Worm (Caenorhabditis elegans) whole organism, L4 larva: ENCODE data around the gene T24B8.7.

Source experiments
- F10B5.3 ChIP-seq: sonication (generic microtip); optimal IDR thresholded peaks from 2 replicates; lab custom pipeline; 2016; ENCODE audit warnings: mild to moderate bottlenecking, missing genetic modification characterization, missing compliant biosample characterization
- F26F4.8 ChIP-seq: fragments of 200-800 bp; sonication (Bioruptor generic); conservative IDR thresholded peaks from 2 replicates; pipeline ENCODE4 v1.3.6; 2022; ENCODE audit warnings: missing genetic modification characterization, missing compliant biosample characterization
- T26A8.4 ChIP-seq: fragments of 200-800 bp; sonication (Bioruptor generic); IDR thresholded peaks from 2 replicates; pipeline ENCODE4 v1.3.6; 2022; ENCODE audit warnings: missing genetic modification characterization, missing compliant biosample characterization
- Y48G9A.11 ChIP-seq: fragments of 200-800 bp; sonication (Bioruptor generic); IDR thresholded peaks from 2 replicates; pipeline ENCODE4 v1.3.6; 2022; ENCODE audit warnings: missing genetic modification reagents, missing genetic modification characterization, missing compliant biosample characterization
- fos-1 ChIP-seq: fragments of 150-350 bp; optimal IDR thresholded peaks from 2 replicates; lab custom pipeline; 2014; ENCODE audit warnings: missing biosample characterization, missing genetic modification characterization
- hlh-30 ChIP-seq: sonication (generic microtip); optimal IDR thresholded peaks from 2 replicates; lab custom pipeline; 2017; ENCODE audit warnings: antibody characterized with exemption, mild to moderate bottlenecking, missing genetic modification characterization, missing compliant biosample characterization; ENCODE audit not compliant: insufficient read depth
- lin-13 ChIP-seq: fragments of 150-350 bp; optimal IDR thresholded peaks from 2 replicates; lab custom pipeline; 2014; ENCODE audit warnings: missing biosample characterization, missing genetic modification reagents, missing genetic modification characterization
- lir-3 ChIP-seq: sonication (generic microtip); optimal IDR thresholded peaks from 2 replicates; lab custom pipeline; 2016; ENCODE audit warnings: mild to moderate bottlenecking, missing genetic modification characterization, missing compliant biosample characterization
- lsy-2 ChIP-seq, 2 experiments: fragments of 150-350 bp in 1 of 2; sonication (generic microtip) in 1 of 2; optimal IDR thresholded peaks; 2 replicates each; lab custom pipeline; 2014 to 2017; ENCODE audit warnings: missing biosample characterization in 2 of 2, missing genetic modification characterization in 2 of 2
- mxl-3 ChIP-seq: fragments of 200-800 bp; sonication (Bioruptor generic); optimal IDR thresholded peaks from 2 replicates; lab custom pipeline; 2018; ENCODE audit warnings: mild to moderate bottlenecking, missing genetic modification characterization, missing compliant biosample characterization
- nhr-76 ChIP-seq: fragments of 150-350 bp; optimal IDR thresholded peaks from 2 replicates; lab custom pipeline; 2014; ENCODE audit warnings: missing biosample characterization, missing genetic modification characterization

ce11 chrII:9093584-9093983 is 40.1 kb upstream of the T24B8.7 start, which contains the start of gene C07H4.1:
- TF ChIP-seq mxl-3 (GFP tag; lab: Kevin White, UChicago): no peak
- no peak for TF ChIP-seq F10B5.3 (tag; lab: Kevin White, UChicago)
- no peak for TF ChIP-seq Y48G9A.11 (GFP tag; lab: Robert Waterston, UW)
- TF ChIP-seq lsy-2 (tag; optimal IDR thresholded peaks at IDR 0.05; lab: Kevin White, UChicago): no peak
- no peak for TF ChIP-seq fos-1 (tag; lab: Kevin White, UChicago)
- no peak for TF ChIP-seq nhr-76 (tag; lab: Kevin White, UChicago)
- TF ChIP-seq T26A8.4 (GFP tag; lab: Robert Waterston, UW): no peak
- TF ChIP-seq lir-3: no peak
- TF ChIP-seq lin-13 (GFP tag; lab: Kevin White, UChicago): no peak
- TF ChIP-seq hlh-30 (tag; lab: Kevin White, UChicago): no peak
- TF ChIP-seq F26F4.8: no peak
